Worm (Caenorhabditis elegans): Measurements from ENCODE around the gene Y81G3A.6.

DNA sequence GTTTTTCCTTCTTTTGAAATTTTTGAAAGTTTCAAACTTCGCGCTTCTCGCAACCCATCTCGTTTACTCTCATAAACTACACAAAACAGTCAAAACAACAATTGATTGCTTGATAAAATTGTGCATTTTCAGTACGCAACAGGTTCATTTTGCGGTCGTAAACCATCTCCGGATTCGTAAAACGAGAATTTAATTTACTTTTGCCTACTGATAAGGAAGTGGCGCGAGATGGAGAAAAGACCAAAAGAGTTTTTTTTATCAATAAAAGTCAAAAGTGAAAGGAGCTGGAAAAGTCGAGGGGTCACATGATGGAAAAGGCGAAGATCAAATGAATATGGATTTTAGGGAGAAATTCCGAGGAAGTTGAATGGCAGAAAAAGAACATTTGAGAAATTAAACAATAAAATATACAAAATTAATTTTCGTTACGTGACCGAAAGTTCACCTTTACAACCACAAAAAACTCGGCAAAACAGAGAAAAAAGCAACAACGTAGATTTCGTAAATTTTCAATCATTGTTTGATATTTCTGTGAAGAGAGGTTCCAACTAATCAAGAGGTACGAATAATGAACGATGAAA lies 3.4 kb downstream of the Y81G3A.6 start, which contains the start of gene F42G4.6:
- TF ChIP-seq mdl-1 (tag; optimal IDR thresholded peaks at IDR 0.05) (no peak), unc-62 (GFP tag; optimal IDR thresholded peaks at IDR 0.05) (no peak), alr-1 (tag; optimal IDR thresholded peaks at IDR 0.05) (no peak)

Measured in whole organism, L2 larva.